Worm (Caenorhabditis elegans): ENCODE measurements around the gene F29G9.1.

DNA sequence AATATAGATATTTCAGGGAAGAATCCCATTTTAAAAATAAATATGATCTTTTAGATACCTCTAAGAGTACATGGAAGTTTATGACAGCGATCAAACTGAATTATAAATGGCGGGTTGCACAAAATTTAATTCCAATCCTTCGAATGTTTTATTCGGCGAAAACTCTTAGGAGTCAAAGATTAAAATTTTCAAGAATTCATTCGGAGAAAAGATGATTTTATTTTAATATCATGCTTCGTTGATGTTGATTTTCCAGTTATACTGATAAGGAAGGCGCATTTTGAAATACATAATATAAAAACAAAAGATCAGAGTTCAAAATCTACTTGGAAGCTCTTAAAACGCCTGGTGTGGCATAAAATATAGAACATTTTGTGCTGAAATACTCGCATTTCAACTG lies 28.2 kb downstream of the F29G9.1 start, which contains the start of gene srh-10:
- TF ChIP-seq him-1 (tag; optimal IDR thresholded peaks at IDR 0.05) (no peak), W03F9.2 (tag; optimal IDR thresholded peaks at IDR 0.05) (no peak), dao-5 (tag; optimal IDR thresholded peaks at IDR 0.05) (no peak)
